Worm (Caenorhabditis elegans) whole organism, young adult: Measurements from ENCODE around the gene Y54F10AM.15.

ENCODE experiments used
- B0261.1 ChIP-seq: sonication (generic microtip); optimal IDR thresholded peaks from 2 replicates; lab custom pipeline; 2016; ENCODE audit warnings: mild to moderate bottlenecking, missing genetic modification characterization, moderate library complexity, missing compliant biosample characterization
- F10E7.11 ChIP-seq: sonication (generic microtip); optimal IDR thresholded peaks from 2 replicates; lab custom pipeline; 2017; ENCODE audit warnings: mild to moderate bottlenecking, missing genetic modification characterization, moderate library complexity, missing compliant biosample characterization
- F23B12.7 ChIP-seq: sonication (generic microtip); optimal IDR thresholded peaks from 2 replicates; lab custom pipeline; 2017; ENCODE audit warnings: missing genetic modification characterization, mild to moderate bottlenecking, missing compliant biosample characterization, antibody characterized with exemption, moderate library complexity; ENCODE audit not compliant: insufficient read depth
- F33H1.4 ChIP-seq: fragments of 200-800 bp; sonication (Bioruptor generic); IDR thresholded peaks from 2 replicates; pipeline ENCODE4 v1.3.6; 2022; ENCODE audit warnings: missing genetic modification reagents, missing genetic modification characterization, missing compliant biosample characterization
- F37B4.10 ChIP-seq: fragments of 200-800 bp; sonication (Bioruptor generic); IDR thresholded peaks from 2 replicates; pipeline ENCODE4 v1.3.6; 2022; ENCODE audit warnings: missing genetic modification characterization, missing compliant biosample characterization
- F39B2.1 ChIP-seq: fragments of 200-800 bp; sonication (Bioruptor generic); IDR thresholded peaks from 2 replicates; pipeline ENCODE4 v1.3.6; 2022; ENCODE audit warnings: missing genetic modification reagents, missing genetic modification characterization, missing compliant biosample characterization
- F52B5.7 ChIP-seq: sonication (generic microtip); optimal IDR thresholded peaks from 2 replicates; lab custom pipeline; 2016; ENCODE audit warnings: mild to moderate bottlenecking, missing genetic modification characterization, missing compliant biosample characterization
- K11D2.4 ChIP-seq: fragments of 200-800 bp; sonication (Bioruptor generic); IDR thresholded peaks from 2 replicates; pipeline ENCODE4 v1.3.6; 2022; ENCODE audit warnings: missing genetic modification reagents, missing genetic modification characterization, missing compliant biosample characterization
- Y67H2A.10 ChIP-seq: fragments of 200-800 bp; sonication (Bioruptor generic); conservative IDR thresholded peaks from 2 replicates; pipeline ENCODE4 v1.3.6; 2022; ENCODE audit warnings: missing genetic modification reagents, missing genetic modification characterization, missing compliant biosample characterization
- ZK185.1 ChIP-seq: sonication (generic microtip); optimal IDR thresholded peaks from 2 replicates; lab custom pipeline; 2016; ENCODE audit warnings: mild to moderate bottlenecking, missing genetic modification characterization, missing compliant biosample characterization; ENCODE audit not compliant: poor library complexity, severe bottlenecking
- aptf-3 ChIP-seq: fragments of 200-800 bp; sonication (Bioruptor generic); IDR thresholded peaks from 2 replicates; pipeline ENCODE4 v1.3.6; 2022; ENCODE audit warnings: missing genetic modification characterization, missing compliant biosample characterization
- ccch-3 ChIP-seq: fragments of 200-800 bp; sonication (Bioruptor generic); optimal IDR thresholded peaks from 2 replicates; lab custom pipeline; 2018; ENCODE audit warnings: mild to moderate bottlenecking, missing genetic modification characterization, missing compliant biosample characterization
- cebp-1 ChIP-seq, 2 experiments: fragments of 200-800 bp in 1 of 2; sonication (Bioruptor generic) in 1 of 2; sonication (generic microtip) in 1 of 2; IDR thresholded peaks in 1 of 2; optimal IDR thresholded peaks in 1 of 2; 2 replicates each; pipeline versions ENCODE4 v1.3.6 to Lab custom; 2017 to 2022; ENCODE audit warnings: missing compliant biosample characterization in 2 of 2, missing genetic modification characterization in 2 of 2, mild to moderate bottlenecking in 1 of 2, missing genetic modification reagents in 1 of 2, moderate library complexity in 1 of 2
- cebp-2 ChIP-seq: fragments of 200-800 bp; sonication (Bioruptor generic); IDR thresholded peaks from 2 replicates; pipeline ENCODE4 v1.3.6; 2022; ENCODE audit warnings: missing genetic modification characterization, missing compliant biosample characterization
- ceh-100 ChIP-seq: fragments of 200-800 bp; sonication (Bioruptor generic); IDR thresholded peaks from 2 replicates; pipeline ENCODE4 v1.3.6; 2022; ENCODE audit warnings: missing genetic modification reagents, missing genetic modification characterization, missing compliant biosample characterization
- ceh-27 ChIP-seq: fragments of 200-800 bp; sonication (Bioruptor generic); optimal IDR thresholded peaks from 2 replicates; lab custom pipeline; 2018; ENCODE audit warnings: mild to moderate bottlenecking, missing genetic modification characterization, moderate library complexity, missing compliant biosample characterization
- ceh-91 ChIP-seq: fragments of 200-800 bp; sonication (Bioruptor generic); IDR thresholded peaks from 2 replicates; pipeline ENCODE4 v1.3.6; 2022; ENCODE audit warnings: missing genetic modification reagents, missing genetic modification characterization, missing compliant biosample characterization
- efl-1 ChIP-seq: fragments of 150-350 bp; optimal IDR thresholded peaks from 2 replicates; lab custom pipeline; 2014; ENCODE audit warnings: missing biosample characterization, missing genetic modification reagents, missing genetic modification characterization
- fkh-3 ChIP-seq: sonication (generic microtip); optimal IDR thresholded peaks from 2 replicates; lab custom pipeline; 2016; ENCODE audit warnings: mild to moderate bottlenecking, missing genetic modification characterization, missing compliant biosample characterization
- lin-40 ChIP-seq: sonication (generic microtip); optimal IDR thresholded peaks from 2 replicates; lab custom pipeline; 2016; ENCODE audit warnings: missing genetic modification characterization, mild to moderate bottlenecking, missing compliant biosample characterization, missing genotype, missing genetic modification reagents
- lin-54 ChIP-seq: fragments of 200-800 bp; sonication (Bioruptor generic); optimal IDR thresholded peaks from 2 replicates; lab custom pipeline; 2018; ENCODE audit warnings: mild to moderate bottlenecking, missing genetic modification characterization, missing compliant biosample characterization
- lir-1 ChIP-seq: fragments of 200-800 bp; sonication (Bioruptor generic); conservative IDR thresholded peaks from 2 replicates; pipeline ENCODE4 v1.3.6; 2022; ENCODE audit warnings: missing genetic modification reagents, missing genetic modification characterization, missing compliant biosample characterization
- lsl-1 ChIP-seq: fragments of 200-800 bp; sonication (Bioruptor generic); optimal IDR thresholded peaks from 2 replicates; lab custom pipeline; 2018; ENCODE audit warnings: mild to moderate bottlenecking, missing genetic modification characterization, moderate library complexity, missing compliant biosample characterization
- madf-10 ChIP-seq: sonication (generic microtip); optimal IDR thresholded peaks from 2 replicates; lab custom pipeline; 2016; ENCODE audit warnings: mild to moderate bottlenecking, missing genetic modification characterization, missing compliant biosample characterization
- madf-6 ChIP-seq: fragments of 200-800 bp; sonication (Bioruptor generic); IDR thresholded peaks from 2 replicates; pipeline ENCODE4 v1.3.6; 2022; ENCODE audit warnings: missing genetic modification reagents, missing genetic modification characterization, missing compliant biosample characterization
- madf-8 ChIP-seq: fragments of 200-800 bp; sonication (Bioruptor generic); conservative IDR thresholded peaks from 2 replicates; pipeline ENCODE4 v1.3.6; 2022; ENCODE audit warnings: missing genetic modification reagents, missing genetic modification characterization, missing compliant biosample characterization
- nfyb-1 ChIP-seq: fragments of 200-800 bp; sonication (Bioruptor generic); IDR thresholded peaks from 2 replicates; pipeline ENCODE4 v1.3.6; 2022; ENCODE audit warnings: missing genetic modification reagents, missing genetic modification characterization, missing compliant biosample characterization
- nhr-90 ChIP-seq: sonication (generic microtip); optimal IDR thresholded peaks from 2 replicates; lab custom pipeline; 2016; ENCODE audit warnings: missing genotype, mild to moderate bottlenecking, missing genetic modification characterization, missing compliant biosample characterization
- rpc-1 ChIP-seq, 2 experiments: fragments of 150-350 bp in 1 of 2; sonication (generic microtip) in 1 of 2; optimal IDR thresholded peaks; 2 replicates each; lab custom pipeline; 2014 to 2018; ENCODE audit warnings: missing biosample characterization in 1 of 2, missing genetic modification characterization in 1 of 2, missing genetic modification reagents in 1 of 2, missing genotype in 1 of 2
- snpc-4 ChIP-seq, 5 experiments: fragments of 150-350 bp in 1 of 5; sonication (generic microtip) in 4 of 5; optimal IDR thresholded peaks; 2 replicates each; lab custom pipeline; 2014 to 2018; ENCODE audit warnings: missing genetic modification characterization in 5 of 5, missing biosample characterization in 3 of 5, antibody characterized with exemption in 2 of 5, mild to moderate bottlenecking in 2 of 5, missing compliant biosample characterization in 2 of 5, missing genotype in 2 of 5, moderate library complexity in 2 of 5, missing genetic modification reagents in 1 of 5
- tbx-9 ChIP-seq: sonication (generic microtip); optimal IDR thresholded peaks from 2 replicates; lab custom pipeline; 2016; ENCODE audit warnings: borderline replicate concordance, missing genetic modification characterization, inconsistent platforms, missing compliant biosample characterization
- unc-62 ChIP-seq: fragments of 150-350 bp; optimal IDR thresholded peaks from 2 replicates; lab custom pipeline; 2014; ENCODE audit warnings: missing biosample characterization, missing genetic modification reagents, missing genetic modification characterization
- xnd-1 ChIP-seq: sonication (generic microtip); optimal IDR thresholded peaks from 2 replicates; lab custom pipeline; 2016; ENCODE audit warnings: missing genotype, missing genetic modification reagents, missing genetic modification characterization, missing compliant biosample characterization
- zim-3 ChIP-seq: sonication (generic microtip); optimal IDR thresholded peaks from 2 replicates; lab custom pipeline; 2017; ENCODE audit warnings: mild to moderate bottlenecking, missing genetic modification characterization, moderate library complexity, missing compliant biosample characterization
- ztf-18 ChIP-seq: sonication (generic microtip); optimal IDR thresholded peaks from 2 replicates; lab custom pipeline; 2016; ENCODE audit warnings: missing genotype, mild to moderate bottlenecking, missing genetic modification characterization, missing compliant biosample characterization
- ztf-26 ChIP-seq: sonication (generic microtip); optimal IDR thresholded peaks from 2 replicates; lab custom pipeline; 2017; ENCODE audit warnings: missing genetic modification characterization, missing compliant biosample characterization
- ztf-6 ChIP-seq: fragments of 200-800 bp; sonication (Bioruptor generic); IDR thresholded peaks from 2 replicates; pipeline ENCODE4 v1.3.6; 2022; ENCODE audit warnings: missing genetic modification reagents, missing genetic modification characterization, missing compliant biosample characterization

Y54F10AM.15 gene

DNA sequence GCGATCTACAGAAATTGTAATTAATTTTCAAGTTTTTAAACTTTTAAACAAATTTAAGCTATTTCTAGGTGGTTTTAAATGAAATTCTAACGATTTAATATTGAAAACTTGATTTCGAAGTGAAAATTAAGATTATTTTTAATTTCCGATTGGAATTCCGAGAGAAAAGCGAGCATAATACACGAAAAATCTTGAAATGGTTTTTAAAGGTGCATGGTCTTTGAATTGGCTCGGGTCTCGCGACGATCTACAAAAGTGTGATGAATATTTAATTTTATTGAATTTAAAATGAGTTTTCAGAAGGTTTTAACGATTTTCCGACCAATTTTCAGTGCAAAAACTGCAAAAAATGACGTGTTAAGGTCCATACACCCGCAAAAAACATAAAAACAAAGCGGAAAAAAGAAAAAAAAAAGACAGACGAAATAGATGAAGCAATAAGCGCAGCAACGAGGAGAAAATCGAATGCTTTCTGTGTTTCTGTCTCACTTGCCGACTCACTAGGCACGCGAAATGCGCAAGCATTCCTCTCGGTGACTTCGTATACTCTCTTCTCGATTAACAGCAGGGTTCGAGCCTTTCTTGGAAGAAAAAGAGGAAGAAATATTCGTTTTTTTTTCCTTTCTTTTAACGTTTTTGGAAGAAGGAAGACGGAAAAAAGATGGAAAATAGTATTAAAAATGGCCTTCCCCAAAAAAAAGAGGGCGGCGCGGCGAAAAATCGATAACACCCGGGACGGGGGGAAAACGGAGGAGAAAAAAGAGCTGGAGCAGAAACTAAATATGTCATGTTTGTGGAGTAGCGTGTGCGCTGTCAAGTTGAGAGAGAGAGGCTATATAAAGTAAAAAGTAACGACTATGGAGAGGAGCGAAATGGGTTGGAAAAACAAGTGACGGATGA lies 48.1 kb upstream of the Y54F10AM.15 start (continued):
- TF ChIP-seq B0261.1 = no peak
- TF ChIP-seq madf-10 (tag; lab: Kevin White, UChicago) = peak; percentile 13
- TF ChIP-seq lin-54 (GFP tag; lab: Kevin White, UChicago) = no peak
- no peak for TF ChIP-seq ZK185.1 (tag; lab: Kevin White, UChicago)
- TF ChIP-seq nhr-90 (tag; lab: Kevin White, UChicago) = no peak
- no peak for TF ChIP-seq rpc-1 (optimal IDR thresholded peaks at IDR 0.05; lab: Kevin White, UChicago)
- no peak for TF ChIP-seq rpc-1 (tag; optimal IDR thresholded peaks at IDR 0.05; lab: Kevin White, UChicago)
- TF ChIP-seq lsl-1 (GFP tag; lab: Kevin White, UChicago) = peak; percentile 95
- TF ChIP-seq F10E7.11 (tag; lab: Kevin White, UChicago) = no peak
- no peak for TF ChIP-seq F52B5.7 (tag; lab: Kevin White, UChicago)
- TF ChIP-seq ceh-27 (GFP tag; lab: Kevin White, UChicago) = no peak
- no peak for TF ChIP-seq Y67H2A.10
- TF ChIP-seq K11D2.4 (GFP tag; lab: Robert Waterston, UW) = no peak
- TF ChIP-seq nfyb-1 (GFP tag; lab: Robert Waterston, UW) = peak; percentile 70; the same call in 1 of the 2 replicates
- TF ChIP-seq snpc-4 (GFP tag; optimal IDR thresholded peaks at IDR 0.05; lab: Kevin White, UChicago) = no peak
- TF ChIP-seq snpc-4 (tag; optimal IDR thresholded peaks at IDR 0.05; lab: Kevin White, UChicago) = peak in 1 of 4 experiments; percentile 11
- peak; percentile 65 for TF ChIP-seq xnd-1
- TF ChIP-seq unc-62 (GFP tag; lab: Kevin White, UChicago) = no peak
- no peak for TF ChIP-seq tbx-9
- peak; percentile 89 for TF ChIP-seq ztf-18 (tag; lab: Kevin White, UChicago)
- no peak for TF ChIP-seq ztf-26 (tag; lab: Kevin White, UChicago)
- no peak for TF ChIP-seq F39B2.1 (GFP tag; lab: Robert Waterston, UW)
- TF ChIP-seq ccch-3 (GFP tag; lab: Kevin White, UChicago) = no peak
- TF ChIP-seq fkh-3 = no peak
- no peak for TF ChIP-seq cebp-2 (GFP tag; lab: Robert Waterston, UW)
- no peak for TF ChIP-seq zim-3 (tag; lab: Kevin White, UChicago)
- no peak for TF ChIP-seq aptf-3
- no peak for TF ChIP-seq F23B12.7 (tag; lab: Kevin White, UChicago)
- peak; percentile 26; the same call in 1 of the 2 replicates for TF ChIP-seq cebp-1 (GFP tag; IDR thresholded peaks at IDR 0.05; lab: Robert Waterston, UW)
- TF ChIP-seq cebp-1 (tag; optimal IDR thresholded peaks at IDR 0.05; lab: Kevin White, UChicago) = peak; percentile 65
- no peak for TF ChIP-seq F37B4.10 (GFP tag; lab: Robert Waterston, UW)
- TF ChIP-seq ceh-100 (GFP tag; lab: Robert Waterston, UW) = no peak
- TF ChIP-seq lir-1 (GFP tag; lab: Robert Waterston, UW) = no peak
- TF ChIP-seq lin-40 (tag; lab: Kevin White, UChicago) = peak; percentile 36

DNA sequence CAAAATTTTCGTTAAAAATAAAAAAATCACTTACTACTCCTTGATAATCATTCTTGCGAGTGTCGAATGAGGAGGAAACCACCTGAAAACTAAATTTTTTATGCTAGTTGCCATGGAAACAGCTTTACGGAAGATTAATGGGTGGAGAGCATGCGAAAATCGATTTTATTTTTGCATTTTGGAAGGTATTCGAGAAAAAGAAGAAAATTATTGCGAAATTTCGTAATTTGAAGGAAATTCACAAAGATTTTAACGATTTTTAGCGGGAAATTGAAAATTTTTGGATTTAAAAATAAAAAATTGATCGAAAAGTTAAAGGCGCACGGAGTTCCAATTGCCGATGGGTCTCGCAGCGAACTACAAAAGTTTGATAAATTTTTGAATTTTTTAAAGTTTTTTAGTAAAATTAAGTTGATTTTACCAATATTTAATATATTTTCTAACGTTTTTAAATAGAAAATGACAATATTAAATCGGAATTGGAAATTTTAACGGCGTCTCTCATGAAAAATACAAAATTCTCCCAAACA lies 47.2 kb upstream of the Y54F10AM.15 start, which contains the start of gene Y54F10AR.1:
Y54F10AR.1 (minus strand) TSS at position 51 of the 530 bp plus-strand sequence.
- TF ChIP-seq madf-6 (peak; percentile 71; the same call in 1 of the 2 replicates), ceh-91 (GFP tag; lab: Robert Waterston, UW) (peak; percentile 34; the same call in 1 of the 2 replicates), madf-8 (GFP tag; lab: Robert Waterston, UW) (peak; percentile 44; the same call in 1 of the 2 replicates), ztf-6 (GFP tag; lab: Robert Waterston, UW) (no peak), efl-1 (GFP tag; lab: Kevin White, UChicago) (peak; percentile 33), F33H1.4 (GFP tag; lab: Robert Waterston, UW) (peak; percentile 71)
